Fruit fly (Drosophila melanogaster): ENCODE results near the gene CG12576.

DNA sequence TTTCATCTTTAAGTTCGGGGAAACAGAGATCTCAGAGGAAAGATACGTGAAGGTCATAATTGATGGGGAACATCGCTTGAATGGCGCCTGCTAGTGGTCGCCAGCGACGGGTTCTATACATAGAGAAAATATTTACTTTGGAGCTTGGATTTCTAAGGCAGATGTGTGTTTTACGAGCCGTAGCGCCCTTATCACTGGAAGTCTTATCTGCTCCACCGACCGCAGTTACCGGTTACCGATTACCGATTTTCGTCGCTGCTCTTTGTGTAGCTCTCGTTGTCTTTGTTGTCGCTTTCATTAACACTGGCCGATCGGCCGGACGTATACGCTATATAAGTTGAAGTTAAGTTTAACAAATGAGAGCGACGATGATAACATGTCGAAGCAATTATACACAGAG is 8.4 kb upstream of the CG12576 start:
- TF ChIP-seq Dbx (GFP tag; IDR thresholded peaks at IDR 0.05) (no peak), dimm (GFP tag; IDR thresholded peaks at IDR 0.05) (no peak), aop (GFP tag; IDR thresholded peaks at IDR 0.05) (no peak), ci (GFP tag; IDR thresholded peaks at IDR 0.05) (no peak), CG15479 (GFP tag; optimal IDR thresholded peaks at IDR 0.05) (no peak), kah (GFP tag; optimal IDR thresholded peaks at IDR 0.05) (no peak), Dip3 (GFP tag; optimal IDR thresholded peaks at IDR 0.05) (no peak), Eip74EF (GFP tag; optimal IDR thresholded peaks at IDR 0.05) (no peak), CG2120 (GFP tag; optimal IDR thresholded peaks at IDR 0.05) (no peak), CG3065 (GFP tag; optimal IDR thresholded peaks at IDR 0.05) (no peak), CG6689 (GFP tag; IDR thresholded peaks at IDR 0.05) (no peak), CG1792 (GFP tag; optimal IDR thresholded peaks at IDR 0.05) (no peak)

Data from whole organism, embryonic.